Worm (Caenorhabditis elegans): Measurements from ENCODE around the gene F26G1.1.
A peak's percentile ranks its signal among the peaks of the same experiment; 100 is the strongest.

F26G1.1 gene

DNA sequence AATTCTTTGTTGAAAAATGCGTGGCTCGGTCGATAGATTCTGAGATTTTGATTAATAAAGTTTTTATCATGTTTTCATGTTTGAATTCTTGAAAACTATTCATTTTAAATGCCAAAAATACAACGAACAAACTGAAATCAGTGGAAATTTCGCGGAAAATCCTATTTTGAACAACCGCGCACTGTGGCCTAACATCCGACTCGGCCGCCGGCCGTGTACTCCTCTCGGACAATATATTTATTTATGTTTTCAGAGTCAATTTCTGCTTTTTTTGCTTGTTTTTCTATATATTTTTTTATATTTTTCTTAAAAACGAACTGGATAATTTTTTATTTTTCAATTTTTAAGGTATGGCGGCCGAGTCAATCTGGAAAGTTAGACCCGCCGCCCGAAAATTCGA lies at the start of gene F26G1.1 (continued):
- TF ChIP-seq nhr-47 (tag; optimal IDR thresholded peaks at IDR 0.05) (peak; percentile 89), efl-3 (GFP tag; optimal IDR thresholded peaks at IDR 0.05) (peak; percentile 27), nhr-71 (tag; optimal IDR thresholded peaks at IDR 0.05) (peak; percentile 85), hlh-4 (tag; optimal IDR thresholded peaks at IDR 0.05) (peak; percentile 79), lsy-2 (tag; optimal IDR thresholded peaks at IDR 0.05) (peak; percentile 67 to 74), snpc-4 (tag; optimal IDR thresholded peaks at IDR 0.05) (peak; percentile 30), vab-15 (tag; optimal IDR thresholded peaks at IDR 0.05) (no peak), zag-1 (tag; optimal IDR thresholded peaks at IDR 0.05) (no peak), F16B12.6 (tag; optimal IDR thresholded peaks at IDR 0.05) (peak; percentile 50), dsc-1 (tag; optimal IDR thresholded peaks at IDR 0.05) (peak; percentile 90), fkh-10 (GFP tag; optimal IDR thresholded peaks at IDR 0.05) (no peak), unc-62 (GFP tag; optimal IDR thresholded peaks at IDR 0.05) (no peak), unc-98 (GFP tag; IDR thresholded peaks at IDR 0.05) (peak; percentile 82), zip-4 (GFP tag; optimal IDR thresholded peaks at IDR 0.05) (peak; percentile 56), nhr-20 (tag; optimal IDR thresholded peaks at IDR 0.05) (peak; percentile 75)

DNA sequence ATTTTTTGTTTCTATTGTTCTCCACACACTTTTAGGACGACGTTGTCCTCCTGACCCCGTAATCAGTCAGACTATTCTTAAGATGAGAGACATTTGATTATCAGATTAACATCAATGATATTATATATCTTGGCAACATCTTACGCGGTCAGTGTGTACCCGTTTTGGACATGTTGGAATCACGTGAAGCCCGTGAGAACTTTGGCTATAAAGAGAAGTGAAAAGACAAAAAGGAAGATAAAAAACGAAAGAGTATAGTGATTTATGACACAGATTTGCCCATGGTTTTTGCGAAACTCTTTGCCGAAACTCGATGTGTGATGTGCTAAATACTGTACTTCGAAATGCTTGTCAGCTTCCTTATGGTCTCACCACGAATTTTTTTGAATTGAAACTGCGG lies 46.1 kb upstream of the F26G1.1 start:
- TF ChIP-seq elt-3 (tag; optimal IDR thresholded peaks at IDR 0.05) (peak; percentile 4 to 98 (median 80)), C16A3.4 (tag; optimal IDR thresholded peaks at IDR 0.05) (no peak), nhr-12 (tag; optimal IDR thresholded peaks at IDR 0.05) (no peak), ceh-82 (tag; optimal IDR thresholded peaks at IDR 0.05) (no peak), swsn-7 (tag; optimal IDR thresholded peaks at IDR 0.05) (no peak), F16B12.6 (tag; optimal IDR thresholded peaks at IDR 0.05) (no peak), zip-4 (GFP tag; optimal IDR thresholded peaks at IDR 0.05) (no peak), nhr-90 (tag; optimal IDR thresholded peaks at IDR 0.05; ENCODE audit: poor library complexity) (peak; percentile 79), C04F5.9 (tag; optimal IDR thresholded peaks at IDR 0.05) (no peak), nhr-11 (tag; optimal IDR thresholded peaks at IDR 0.05) (peak; percentile 38), alr-1 (tag; optimal IDR thresholded peaks at IDR 0.05; ENCODE audit: borderline replicate concordance) (no peak), unc-62 (GFP tag; optimal IDR thresholded peaks at IDR 0.05) (no peak), fkh-8 (tag; optimal IDR thresholded peaks at IDR 0.05) (no peak), rnt-1 (tag; optimal IDR thresholded peaks at IDR 0.05) (no peak), ets-5 (GFP tag; IDR thresholded peaks at IDR 0.05) (no peak), egl-13 (tag; optimal IDR thresholded peaks at IDR 0.05) (no peak), unc-130 (tag; optimal IDR thresholded peaks at IDR 0.05) (peak; percentile 84), snu-23 (GFP tag; optimal IDR thresholded peaks at IDR 0.05) (peak; percentile 71), ama-1 (optimal IDR thresholded peaks at IDR 0.05) (no peak), unc-30 (tag; optimal IDR thresholded peaks at IDR 0.05) (no peak), dsc-1 (tag; optimal IDR thresholded peaks at IDR 0.05) (no peak), ceh-90 (tag; optimal IDR thresholded peaks at IDR 0.05) (no peak), Y116A8C.19 (tag; optimal IDR thresholded peaks at IDR 0.05; ENCODE audit: borderline replicate concordance) (no peak), mep-1 (tag; optimal IDR thresholded peaks at IDR 0.05) (no peak), nhr-71 (tag; optimal IDR thresholded peaks at IDR 0.05) (peak; percentile 79), ces-1 (GFP tag; optimal IDR thresholded peaks at IDR 0.05) (no peak), nhr-84 (tag; optimal IDR thresholded peaks at IDR 0.05) (no peak), skn-1 (tag; optimal IDR thresholded peaks at IDR 0.05) (no peak), ceh-63 (GFP tag; optimal IDR thresholded peaks at IDR 0.05) (no peak), lin-15B (tag; optimal IDR thresholded peaks at IDR 0.05) (no peak), sox-4 (tag; optimal IDR thresholded peaks at IDR 0.05) (no peak), nhr-47 (tag; optimal IDR thresholded peaks at IDR 0.05) (peak; percentile 47), nhr-237 (tag; optimal IDR thresholded peaks at IDR 0.05) (no peak), unc-98 (GFP tag; IDR thresholded peaks at IDR 0.05) (no peak), unc-86 (tag; optimal IDR thresholded peaks at IDR 0.05) (no peak), nhr-76 (tag; optimal IDR thresholded peaks at IDR 0.05) (no peak), mdl-1 (tag; optimal IDR thresholded peaks at IDR 0.05) (peak in 1 of 2 experiments; percentile 12), pax-3 (tag; optimal IDR thresholded peaks at IDR 0.05) (no peak), aly-2 (tag; optimal IDR thresholded peaks at IDR 0.05) (no peak), xbp-1 (tag; optimal IDR thresholded peaks at IDR 0.05) (no peak), jun-1 (tag; optimal IDR thresholded peaks at IDR 0.05) (no peak), hpl-2 (GFP tag; optimal IDR thresholded peaks at IDR 0.05) (no peak), nhr-77 (tag; optimal IDR thresholded peaks at IDR 0.05) (no peak), nhr-85 (tag) (peak; percentile 96)

Data from whole organism, L1 larva.